Fruit fly (Drosophila melanogaster) whole organism, embryonic: ENCODE results near the gene shakB.

Experiments
- Abd-B ChIP-seq: fragments of 200-800 bp; sonication (Bioruptor generic); optimal IDR thresholded peaks from 2 replicates; lab custom pipeline; 2018; ENCODE audit warnings: missing biosample characterization, mild to moderate bottlenecking, missing genetic modification characterization, moderate library complexity
- Awh ChIP-seq: fragments of 200-800 bp; sonication (Bioruptor generic); IDR thresholded peaks from 2 replicates; pipeline ENCODE4, ENCODE4 v1.3.6; 2022; ENCODE audit warnings: missing biosample characterization, missing genetic modification characterization
- B-H1 ChIP-seq: fragments of 200-800 bp; sonication (Bioruptor generic); IDR thresholded peaks from 3 replicates; pipeline ENCODE4 v1.3.6; 2022; ENCODE audit warnings: missing biosample characterization, missing genetic modification characterization
- Bdp1 ChIP-seq: fragments of 200-800 bp; sonication (Bioruptor generic); optimal IDR thresholded peaks from 3 replicates; lab custom pipeline; 2016; ENCODE audit warnings: missing biosample characterization, missing genetic modification characterization
- CG10274 ChIP-seq: fragments of 200-800 bp; sonication (Bioruptor generic); optimal IDR thresholded peaks from 3 replicates; lab custom pipeline; 2017; ENCODE audit warnings: missing biosample characterization, mild to moderate bottlenecking, missing genetic modification characterization
- CG11085 ChIP-seq: fragments of 200-800 bp; sonication (Bioruptor generic); IDR thresholded peaks from 2 replicates; pipeline ENCODE4 v1.3.6; 2022; ENCODE audit warnings: missing biosample characterization, missing genetic modification characterization
- CG12071 ChIP-seq: fragments of 200-800 bp; sonication (Bioruptor generic); optimal IDR thresholded peaks from 3 replicates; lab custom pipeline; 2018; ENCODE audit warnings: missing biosample characterization, mild to moderate bottlenecking, missing genetic modification characterization
- CG12104 ChIP-seq: fragments of 200-800 bp; sonication (Bioruptor generic); optimal IDR thresholded peaks from 3 replicates; lab custom pipeline; 2016; ENCODE audit warnings: missing biosample characterization, missing genetic modification characterization
- CG13775 ChIP-seq: fragments of 200-800 bp; sonication (Bioruptor generic); optimal IDR thresholded peaks from 3 replicates; lab custom pipeline; 2017; ENCODE audit warnings: missing biosample characterization, mild to moderate bottlenecking, missing genetic modification characterization
- CG14441 ChIP-seq: fragments of 200-800 bp; sonication (Bioruptor generic); IDR thresholded peaks from 2 replicates; pipeline ENCODE4 v1.3.6; 2022; ENCODE audit warnings: missing biosample characterization, missing genetic modification characterization
- CG14710 ChIP-seq: fragments of 200-800 bp; sonication (Bioruptor generic); optimal IDR thresholded peaks from 3 replicates; lab custom pipeline; 2019; ENCODE audit warnings: missing biosample characterization, mild to moderate bottlenecking, missing genetic modification characterization, moderate library complexity
- CG14965 ChIP-seq: fragments of 200-800 bp; sonication (Bioruptor generic); optimal IDR thresholded peaks from 2 replicates; lab custom pipeline; 2016; ENCODE audit warnings: missing biosample characterization, missing genetic modification characterization, borderline replicate concordance
- CG15073 ChIP-seq: fragments of 200-800 bp; sonication (Bioruptor generic); optimal IDR thresholded peaks from 2 replicates; lab custom pipeline; 2016; ENCODE audit warnings: missing biosample characterization, missing genetic modification characterization
- CG16779 ChIP-seq: fragments of 200-800 bp; sonication (Bioruptor generic); IDR thresholded peaks from 2 replicates; pipeline ENCODE4 v1.3.6; 2022; ENCODE audit warnings: missing biosample characterization, missing genetic modification characterization
- CG17802 ChIP-seq: fragments of 200-800 bp; sonication (Bioruptor generic); optimal IDR thresholded peaks from 2 replicates; lab custom pipeline; 2018; ENCODE audit warnings: missing biosample characterization, mild to moderate bottlenecking, missing genetic modification characterization, moderate library complexity
- CG34376 ChIP-seq: fragments of 200-800 bp; sonication (Bioruptor generic); optimal IDR thresholded peaks from 2 replicates; lab custom pipeline; 2018; ENCODE audit warnings: missing biosample characterization, mild to moderate bottlenecking, missing genetic modification characterization
- CG8089 ChIP-seq: fragments of 200-800 bp; sonication (Bioruptor generic); optimal IDR thresholded peaks from 3 replicates; lab custom pipeline; 2016; ENCODE audit warnings: missing biosample characterization, missing genetic modification characterization
- CrebB ChIP-seq: fragments of 200-800 bp; sonication (Bioruptor generic); optimal IDR thresholded peaks from 3 replicates; lab custom pipeline; 2018; ENCODE audit warnings: missing biosample characterization, mild to moderate bottlenecking, missing genetic modification characterization
- ERR ChIP-seq: fragments of 200-800 bp; sonication (Bioruptor generic); optimal IDR thresholded peaks from 2 replicates; lab custom pipeline; 2016; ENCODE audit warnings: missing biosample characterization, missing genetic modification characterization
- GATAe ChIP-seq: fragments of 200-800 bp; sonication (Bioruptor generic); conservative IDR thresholded peaks from 2 replicates; pipeline ENCODE4 v1.3.6; 2022; ENCODE audit warnings: missing biosample characterization, missing genetic modification characterization
- Hr39 ChIP-seq: fragments of >200 bp; optimal IDR thresholded peaks from 2 replicates; lab custom pipeline; 2017
- YL-1 ChIP-seq: fragments of 200-800 bp; sonication (Bioruptor generic); optimal IDR thresholded peaks from 3 replicates; lab custom pipeline; 2017; ENCODE audit warnings: missing biosample characterization, mild to moderate bottlenecking, missing genetic modification characterization
- ase ChIP-seq: fragments of 200-800 bp; sonication (Bioruptor generic); IDR thresholded peaks from 3 replicates; pipeline ENCODE4 v1.3.6; 2022; ENCODE audit warnings: missing biosample characterization, missing genetic modification characterization
- az2 ChIP-seq: fragments of 200-800 bp; sonication (Bioruptor generic); optimal IDR thresholded peaks from 3 replicates; lab custom pipeline; 2016; ENCODE audit warnings: missing biosample characterization, missing genetic modification characterization
- exex ChIP-seq: fragments of 200-800 bp; sonication (Bioruptor generic); optimal IDR thresholded peaks from 4 replicates; lab custom pipeline; 2018; ENCODE audit warnings: missing biosample characterization, mild to moderate bottlenecking, missing genetic modification characterization, moderate library complexity
- ftz-f1 ChIP-seq: fragments of 200-800 bp; sonication (Bioruptor generic); optimal IDR thresholded peaks from 2 replicates; lab custom pipeline; 2016; ENCODE audit warnings: missing biosample characterization, missing genetic modification characterization
- gce ChIP-seq: fragments of 200-800 bp; sonication (Bioruptor generic); IDR thresholded peaks from 3 replicates; pipeline ENCODE4 v1.3.6; 2022; ENCODE audit warnings: missing biosample characterization, missing genetic modification characterization
- grn ChIP-seq: fragments of 200-800 bp; sonication (Bioruptor generic); optimal IDR thresholded peaks from 3 replicates; lab custom pipeline; 2017; ENCODE audit warnings: missing biosample characterization, missing genetic modification characterization
- ind ChIP-seq: fragments of 200-800 bp; sonication (Bioruptor generic); optimal IDR thresholded peaks from 3 replicates; lab custom pipeline; 2016; ENCODE audit warnings: missing biosample characterization, missing genetic modification characterization
- run ChIP-seq: fragments of 200-800 bp; sonication (Bioruptor generic); optimal IDR thresholded peaks from 3 replicates; lab custom pipeline; 2018; ENCODE audit warnings: missing biosample characterization, mild to moderate bottlenecking, missing genetic modification characterization
- sens ChIP-seq: fragments of 200-800 bp; sonication (Bioruptor generic); peaks from one replicate; lab custom pipeline; 2016; ENCODE audit warnings: missing biosample characterization, missing genetic modification characterization
- sqz ChIP-seq: fragments of 200-800 bp; sonication (Bioruptor generic); optimal IDR thresholded peaks from 3 replicates; lab custom pipeline; 2018; ENCODE audit warnings: missing biosample characterization, mild to moderate bottlenecking, missing genetic modification characterization

Gene shakB

DNA sequence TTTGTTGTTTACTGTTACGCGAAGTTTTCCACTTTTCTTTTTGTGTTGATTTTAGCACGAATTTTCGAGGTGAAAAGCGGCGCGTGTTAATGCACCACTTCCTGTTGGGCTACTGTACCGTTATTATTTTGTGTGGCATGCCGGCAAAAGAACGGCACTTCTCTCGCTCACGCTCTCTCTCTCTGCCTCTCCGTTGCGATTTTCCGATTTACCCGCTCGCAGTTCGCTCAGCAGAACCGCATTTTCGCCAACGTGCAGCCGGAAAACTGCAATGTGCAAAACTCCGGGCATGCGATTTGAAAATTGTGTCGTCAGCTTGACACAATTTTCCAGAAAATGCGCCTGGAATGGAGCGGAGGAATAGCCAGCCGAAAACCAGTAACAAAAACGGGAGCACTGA is at the start of gene shakB:
Gene shakB, minus strand, starts transcription at position 101 of the 400 bp plus-strand sequence.
- TF ChIP-seq Awh (GFP tag; lab: Robert Waterston, UW) (no peak), az2 (GFP tag; lab: Kevin White, UChicago) (no peak), CG11085 (no peak), CG14965 (GFP tag; lab: Kevin White, UChicago) (no peak), CG14441 (GFP tag; lab: Robert Waterston, UW) (no peak), sens (no peak)
- TF ChIP-seq, all 482 proteins: peak for 0

DNA sequence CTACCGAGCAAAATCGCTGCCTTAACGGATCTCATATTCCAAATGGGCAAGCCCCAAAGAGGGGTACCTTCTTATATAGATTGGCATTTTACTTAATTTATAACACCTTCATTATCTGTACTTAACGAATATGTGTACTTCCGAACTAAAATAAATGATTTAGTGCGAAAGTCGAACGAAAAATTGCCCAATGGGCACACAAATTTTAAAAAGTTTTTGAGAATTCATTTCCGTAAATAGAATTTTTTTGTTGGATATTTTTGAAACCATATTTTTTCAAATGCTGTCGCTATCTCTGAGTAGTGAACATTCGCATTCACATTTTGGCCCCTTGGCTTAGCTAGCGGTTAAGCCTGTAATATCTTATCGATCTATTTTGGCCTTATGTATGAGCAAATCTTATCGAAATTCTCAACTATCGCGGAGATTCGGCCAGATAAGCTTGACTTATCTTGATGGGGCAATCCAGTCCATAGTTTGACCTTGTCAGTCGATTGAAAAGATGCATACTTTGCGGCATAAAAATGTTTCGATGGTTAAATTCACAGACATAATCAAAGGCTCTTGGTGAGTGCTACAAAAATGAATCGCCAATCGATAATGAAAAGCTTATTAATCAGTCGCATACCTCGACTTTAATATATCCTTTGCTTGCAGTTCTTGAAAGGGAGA is 38.7 kb upstream of the shakB start, which contains the start of gene CG1304:
Gene CG1304, minus strand, starts transcription at position 51 of the 672 bp plus-strand sequence.
- no peak for TF ChIP-seq CG10274 (GFP tag; lab: Kevin White, UChicago)
- no peak for TF ChIP-seq CG14710 (tag; lab: Kevin White, UChicago)
- TF ChIP-seq GATAe, result 0 out of 2 replicates have a peak, but pooled peaks have one; percentile 13
- no peak for TF ChIP-seq sqz (GFP tag; lab: Kevin White, UChicago)
- no peak for TF ChIP-seq CrebB (tag; lab: Kevin White, UChicago)
- TF ChIP-seq CG34376 (GFP tag; lab: Kevin White, UChicago), result peak; percentile 33
- peak; percentile 70 for TF ChIP-seq ERR (GFP tag; lab: Kevin White, UChicago)
- peak; percentile 53 for TF ChIP-seq grn (GFP tag; lab: Kevin White, UChicago)
- no peak for TF ChIP-seq CG12104 (GFP tag; lab: Kevin White, UChicago)
- no peak for TF ChIP-seq Bdp1 (GFP tag; lab: Kevin White, UChicago)

DNA sequence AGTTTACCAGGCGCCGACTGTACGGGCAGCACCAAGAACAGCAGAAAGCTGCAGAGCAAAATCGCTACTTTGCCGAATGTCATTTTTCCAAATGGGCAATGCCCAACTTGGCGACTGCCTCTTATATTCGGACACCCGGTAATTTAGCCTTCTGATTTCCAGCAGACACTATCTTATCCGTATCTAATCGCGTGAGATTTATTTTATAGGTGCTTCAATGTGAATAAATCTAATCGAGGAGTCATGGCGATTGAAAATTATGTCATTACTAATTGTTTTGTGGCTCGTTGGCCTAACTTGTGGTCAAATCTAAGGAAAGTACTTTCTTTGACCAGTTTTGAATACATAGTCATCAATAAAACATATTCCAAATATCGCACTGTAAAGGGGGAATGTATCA is 36.6 kb upstream of the shakB start, which contains the start of gene Ser6:
Gene Ser6, minus strand, starts transcription at position 101 of the 400 bp plus-strand sequence.
- TF ChIP-seq CG15073 (GFP tag; lab: Kevin White, UChicago) (no peak), GATAe (peak; percentile 62)

DNA sequence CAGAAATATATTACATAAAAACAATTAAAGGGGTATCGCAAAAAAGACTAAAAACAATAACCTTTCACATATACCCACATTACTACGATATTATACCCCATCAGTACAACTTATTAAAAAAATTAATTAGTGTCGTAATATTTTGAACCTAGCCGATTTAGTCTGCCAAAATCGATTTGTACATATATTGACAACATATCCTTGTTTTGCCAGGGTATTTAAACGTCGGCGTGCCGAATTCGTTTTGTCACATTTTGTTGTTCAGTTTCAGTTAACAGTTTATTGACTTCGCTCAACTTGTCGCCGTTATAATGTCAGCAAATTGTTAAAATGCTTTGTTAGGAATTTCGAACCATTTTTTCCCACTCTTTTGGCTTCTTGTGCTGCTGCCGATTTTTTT is 21.4 kb upstream of the shakB start:
- no peak for TF ChIP-seq CG17802 (tag; lab: Kevin White, UChicago)
- no peak for TF ChIP-seq YL-1 (GFP tag; lab: Kevin White, UChicago)
- no peak for TF ChIP-seq CG8089
- TF ChIP-seq CG12071, result no peak
- TF ChIP-seq Abd-B (GFP tag; lab: Kevin White, UChicago), result no peak
- no peak for TF ChIP-seq ftz-f1 (GFP tag; lab: Kevin White, UChicago)
- TF ChIP-seq B-H1, result no peak
- no peak for TF ChIP-seq run (tag; lab: Kevin White, UChicago)
- TF ChIP-seq ase (GFP tag; lab: Robert Waterston, UW), result no peak
- no peak for TF ChIP-seq CG13775 (GFP tag; lab: Kevin White, UChicago)

DNA sequence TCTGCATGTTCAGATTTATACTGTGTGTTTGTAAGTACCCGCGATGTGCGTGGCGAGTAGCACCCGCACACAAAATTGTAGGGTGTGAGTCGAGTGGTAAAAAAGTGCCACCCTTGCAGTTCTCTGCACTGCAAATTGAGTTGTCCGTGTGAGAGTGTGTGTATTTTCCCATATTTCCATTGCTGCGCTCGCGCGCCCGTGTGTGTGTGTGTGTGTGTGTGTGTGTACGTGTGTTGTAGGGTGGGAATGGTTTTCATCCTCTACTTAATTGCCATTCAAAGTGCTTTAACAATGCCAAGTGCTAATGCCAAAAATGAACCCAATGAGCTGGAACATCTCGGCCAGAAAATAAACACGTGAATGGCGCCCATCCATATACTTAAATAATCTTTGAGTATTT is 15.2 kb upstream of the shakB start:
- peak; percentile 91 for TF ChIP-seq Hr39 (lab: Kevin White, UChicago)

DNA sequence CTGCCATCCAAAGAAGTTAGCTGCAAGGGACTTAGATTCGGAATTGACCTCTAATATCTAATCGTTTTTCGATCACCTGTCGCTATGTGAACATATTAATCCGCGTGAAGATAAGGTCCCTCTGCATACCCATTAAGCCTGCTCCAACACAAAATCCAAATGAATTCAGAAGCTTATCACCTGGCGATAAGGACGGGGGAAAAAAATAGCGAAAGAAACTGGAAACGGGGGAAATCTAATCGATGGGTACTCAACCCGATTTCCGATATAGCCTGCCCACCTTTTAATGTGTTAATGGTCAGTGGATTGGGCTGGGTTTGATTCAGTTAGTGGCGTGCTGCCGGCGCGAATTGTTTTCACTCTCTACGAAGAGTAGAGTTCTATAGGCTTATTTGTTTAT is 7.7 kb upstream of the shakB start, which contains the start of gene Npc1b:
Gene Npc1b, plus strand, starts transcription at position 340 of the 400 bp plus-strand sequence.
- peak; percentile 32 for TF ChIP-seq grn (GFP tag; lab: Kevin White, UChicago)
- TF ChIP-seq gce (GFP tag; lab: Robert Waterston, UW), result no peak
- TF ChIP-seq exex (tag; lab: Kevin White, UChicago), result peak; percentile 82
- TF ChIP-seq CG16779, result no peak
- TF ChIP-seq GATAe, result peak; percentile 59
- TF ChIP-seq ind (GFP tag; lab: Kevin White, UChicago), result no peak
